Fruit fly (Drosophila melanogaster) whole organism, wandering third instar larva: Measurements from ENCODE around the gene CG14852.

ENCODE experiments used
- Abd-B ChIP-seq: fragments of >200 bp; optimal IDR thresholded peaks from 2 replicates; lab custom pipeline; 2017; ENCODE audit warnings: missing biosample characterization, missing genetic modification characterization
- Hr78 ChIP-seq: fragments of >200 bp; optimal IDR thresholded peaks from 2 replicates; lab custom pipeline; 2017; ENCODE audit warnings: missing biosample characterization, missing genetic modification characterization
- Myc ChIP-seq: fragments of >200 bp; optimal IDR thresholded peaks from 2 replicates; lab custom pipeline; 2017
- brk ChIP-seq: fragments of 200-800 bp; sonication (Bioruptor generic); optimal IDR thresholded peaks from 2 replicates; lab custom pipeline; 2016; ENCODE audit warnings: missing biosample characterization, mild to moderate bottlenecking, missing genetic modification characterization
- ey ChIP-seq: fragments of 200-800 bp; sonication (Bioruptor generic); optimal IDR thresholded peaks from 2 replicates; lab custom pipeline; 2016; ENCODE audit warnings: missing biosample characterization, missing genetic modification characterization
- lola ChIP-seq: fragments of >200 bp; optimal IDR thresholded peaks from 2 replicates; lab custom pipeline; 2017; ENCODE audit warnings: missing biosample characterization, missing genetic modification characterization
- usp ChIP-seq: fragments of >200 bp; optimal IDR thresholded peaks from 2 replicates; lab custom pipeline; 2017; ENCODE audit warnings: missing biosample characterization, missing genetic modification characterization

dm6 chr3R:14580045-14580579 lies 14.4 kb downstream of the CG14852 start:
- TF ChIP-seq ey (GFP tag; lab: Kevin White, UChicago) = no peak
- TF ChIP-seq Myc (lab: Kevin White, UChicago) = no peak
- TF ChIP-seq Hr78 = no peak
- TF ChIP-seq usp (GFP tag; lab: Kevin White, UChicago) = no peak
- TF ChIP-seq lola = no peak
- no peak for TF ChIP-seq Abd-B
- no peak for TF ChIP-seq brk (GFP tag; lab: Kevin White, UChicago)
